Worm (Caenorhabditis elegans) whole organism, L1 larva: ENCODE data around the gene R09E10.13.

ENCODE experiments used
- blmp-1 ChIP-seq: fragments of 150-350 bp; optimal IDR thresholded peaks from 2 replicates; lab custom pipeline; 2014; ENCODE audit warnings: missing biosample characterization, missing genetic modification characterization
- elt-3 ChIP-seq, 6 experiments: fragments of 150-350 bp in 1 of 6; sonication (generic microtip); optimal IDR thresholded peaks; 2 replicates each; lab custom pipeline; 2017 to 2018; ENCODE audit warnings: missing biosample characterization in 6 of 6, missing genetic modification characterization in 6 of 6, inconsistent platforms in 1 of 6

DNA sequence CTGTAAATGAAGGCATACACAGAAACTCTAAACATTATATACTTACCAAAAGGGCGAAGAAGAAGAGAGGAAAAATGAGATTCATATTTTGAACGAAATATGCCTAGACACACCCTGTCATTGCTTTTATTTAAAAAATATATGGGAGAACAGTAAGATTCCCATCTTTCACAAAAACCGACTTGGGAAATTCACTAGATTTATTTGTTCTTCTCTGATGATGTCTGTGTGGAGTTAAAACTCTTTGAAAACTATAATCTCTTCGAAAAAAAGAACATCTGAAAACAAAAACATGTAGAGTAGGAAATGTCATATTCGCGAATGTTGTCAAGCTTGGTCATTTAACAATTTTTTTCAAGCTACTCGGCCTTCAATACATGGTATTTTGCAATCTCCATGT, 15.4 kb upstream of the R09E10.13 start, which contains the start of gene R09E10.8:
- no peak for TF ChIP-seq blmp-1 (tag; lab: Kevin White, UChicago)
- TF ChIP-seq elt-3 (tag; optimal IDR thresholded peaks at IDR 0.05; lab: Kevin White, UChicago): no peak
